Fruit fly (Drosophila melanogaster) whole organism, embryonic: Measurements from ENCODE around the gene Vha36-3.

Experiments
- Atf-2 ChIP-seq: fragments of 200-800 bp; sonication (Bioruptor generic); optimal IDR thresholded peaks from 2 replicates; lab custom pipeline; 2016; ENCODE audit warnings: missing biosample characterization, missing genetic modification characterization
- CG12104 ChIP-seq: fragments of 200-800 bp; sonication (Bioruptor generic); optimal IDR thresholded peaks from 3 replicates; lab custom pipeline; 2016; ENCODE audit warnings: missing biosample characterization, missing genetic modification characterization
- CG13424 ChIP-seq: fragments of 200-800 bp; sonication (Bioruptor generic); optimal IDR thresholded peaks from 2 replicates; lab custom pipeline; 2019; ENCODE audit warnings: missing biosample characterization, mild to moderate bottlenecking, missing genetic modification characterization, moderate library complexity
- CG14441 ChIP-seq: fragments of 200-800 bp; sonication (Bioruptor generic); IDR thresholded peaks from 2 replicates; pipeline ENCODE4 v1.3.6; 2022; ENCODE audit warnings: missing biosample characterization, missing genetic modification characterization
- CG15269 ChIP-seq: fragments of 200-800 bp; sonication (Bioruptor generic); optimal IDR thresholded peaks from 2 replicates; lab custom pipeline; 2018; ENCODE audit warnings: missing biosample characterization, mild to moderate bottlenecking, missing genetic modification characterization, moderate library complexity
- CG17361 ChIP-seq: fragments of 200-800 bp; sonication (Bioruptor generic); IDR thresholded peaks from 3 replicates; pipeline ENCODE4 v1.3.6; 2022; ENCODE audit warnings: missing biosample characterization, missing genetic modification characterization
- CG2120 ChIP-seq: fragments of 200-800 bp; sonication (Bioruptor generic); optimal IDR thresholded peaks from 3 replicates; lab custom pipeline; 2016; ENCODE audit warnings: missing biosample characterization, missing genetic modification characterization
- CG4424 ChIP-seq: fragments of 200-800 bp; sonication (Bioruptor generic); optimal IDR thresholded peaks from 3 replicates; lab custom pipeline; 2016; ENCODE audit warnings: missing biosample characterization, missing genetic modification characterization
- CG4730 ChIP-seq: fragments of 200-800 bp; sonication (Bioruptor generic); IDR thresholded peaks from 2 replicates; pipeline ENCODE4 v1.3.6; 2022; ENCODE audit warnings: missing biosample characterization, missing genetic modification characterization
- CG6683 ChIP-seq: fragments of 200-800 bp; sonication (Bioruptor generic); optimal IDR thresholded peaks from 2 replicates; lab custom pipeline; 2017; ENCODE audit warnings: missing biosample characterization, mild to moderate bottlenecking, missing genetic modification characterization, missing genetic modification reagents
- CG6689 ChIP-seq: fragments of 200-800 bp; sonication (Bioruptor generic); IDR thresholded peaks from 2 replicates; pipeline ENCODE4 v1.3.6; 2022; ENCODE audit warnings: missing biosample characterization, missing genetic modification characterization
- CG6854 ChIP-seq: fragments of 200-800 bp; sonication (Bioruptor generic); optimal IDR thresholded peaks from 3 replicates; lab custom pipeline; 2017; ENCODE audit warnings: missing biosample characterization, mild to moderate bottlenecking, missing genetic modification characterization
- CG9797 ChIP-seq: fragments of 200-800 bp; sonication (Bioruptor generic); optimal IDR thresholded peaks from 3 replicates; lab custom pipeline; 2018; ENCODE audit warnings: missing biosample characterization, mild to moderate bottlenecking, missing genetic modification characterization
- CG9817 ChIP-seq: fragments of 200-800 bp; sonication (Bioruptor generic); optimal IDR thresholded peaks from 2 replicates; lab custom pipeline; 2018; ENCODE audit warnings: missing biosample characterization, mild to moderate bottlenecking, missing genetic modification characterization, moderate library complexity
- Elba2 ChIP-seq: fragments of 200-800 bp; sonication (Bioruptor generic); optimal IDR thresholded peaks from 3 replicates; lab custom pipeline; 2016; ENCODE audit warnings: missing biosample characterization, missing genetic modification characterization
- Fer3 ChIP-seq: fragments of 200-800 bp; sonication (Bioruptor generic); optimal IDR thresholded peaks from 2 replicates; lab custom pipeline; 2018; ENCODE audit warnings: missing biosample characterization, mild to moderate bottlenecking, missing genetic modification characterization, moderate library complexity
- HHEX ChIP-seq: fragments of 200-800 bp; sonication (Bioruptor generic); optimal IDR thresholded peaks from 3 replicates; lab custom pipeline; 2017; ENCODE audit warnings: missing biosample characterization, mild to moderate bottlenecking, missing genetic modification characterization, missing genetic modification reagents
- Hr3 ChIP-seq: fragments of 200-800 bp; sonication (Bioruptor generic); optimal IDR thresholded peaks from 3 replicates; lab custom pipeline; 2016; ENCODE audit warnings: missing biosample characterization, missing genetic modification characterization
- Hr51 ChIP-seq, 2 experiments: fragments of 200-800 bp; sonication (Bioruptor generic); optimal IDR thresholded peaks; 2 replicates in 1 of 2; 3 replicates in 1 of 2; lab custom pipeline; 2016 to 2018; ENCODE audit warnings: missing biosample characterization in 2 of 2, missing genetic modification characterization in 2 of 2, mild to moderate bottlenecking in 1 of 2, moderate library complexity in 1 of 2
- NFAT ChIP-seq: fragments of 200-800 bp; sonication (Bioruptor generic); IDR thresholded peaks from 2 replicates; pipeline ENCODE4 v1.3.6; 2022; ENCODE audit warnings: missing biosample characterization, missing genetic modification characterization
- NfI ChIP-seq: fragments of 200-800 bp; sonication (Bioruptor generic); optimal IDR thresholded peaks from 3 replicates; lab custom pipeline; 2018; ENCODE audit warnings: missing biosample characterization, mild to moderate bottlenecking, missing genetic modification characterization, moderate library complexity
- PHDP ChIP-seq: fragments of 200-800 bp; sonication (Bioruptor generic); optimal IDR thresholded peaks from 3 replicates; lab custom pipeline; 2018; ENCODE audit warnings: missing biosample characterization, mild to moderate bottlenecking, missing genetic modification characterization, moderate library complexity
- Sox100B ChIP-seq: fragments of 200-800 bp; sonication (Bioruptor generic); optimal IDR thresholded peaks from 3 replicates; lab custom pipeline; 2018; ENCODE audit warnings: missing biosample characterization, mild to moderate bottlenecking, missing genetic modification characterization
- Vsx1 ChIP-seq: fragments of 200-800 bp; sonication (Bioruptor generic); optimal IDR thresholded peaks from 2 replicates; lab custom pipeline; 2017; ENCODE audit warnings: missing biosample characterization, mild to moderate bottlenecking, missing genetic modification characterization, missing genetic modification reagents
- chif ChIP-seq, 2 experiments: fragments of 200-800 bp; sonication (Bioruptor generic); optimal IDR thresholded peaks; 3 replicates each; lab custom pipeline; 2016; ENCODE audit warnings: missing biosample characterization in 2 of 2, missing genetic modification characterization in 2 of 2
- chinmo ChIP-seq: fragments of 200-800 bp; sonication (Bioruptor generic); IDR thresholded peaks from 4 replicates; pipeline ENCODE4 v1.3.6; 2022; ENCODE audit warnings: missing biosample characterization, missing genetic modification characterization; ENCODE audit not compliant: partially characterized antibody
- eve ChIP-seq, 2 experiments: fragments of >200 bp; optimal IDR thresholded peaks; 2 replicates each; lab custom pipeline; 2017; ENCODE audit warnings: missing biosample characterization in 2 of 2, missing genetic modification characterization in 2 of 2
- fu2 ChIP-seq: fragments of 200-800 bp; sonication (Bioruptor generic); optimal IDR thresholded peaks from 2 replicates; lab custom pipeline; 2016; ENCODE audit warnings: missing biosample characterization, missing genetic modification characterization
- grau ChIP-seq: fragments of 200-800 bp; optimal IDR thresholded peaks from 3 replicates; lab custom pipeline; 2019; ENCODE audit warnings: missing biosample characterization, mild to moderate bottlenecking, missing genetic modification characterization, moderate library complexity
- gt ChIP-seq: fragments of 200-800 bp; sonication (Bioruptor generic); IDR thresholded peaks from 2 replicates; pipeline ENCODE4 v1.3.6; 2022; ENCODE audit warnings: missing biosample characterization, missing genetic modification characterization
- ind ChIP-seq: fragments of 200-800 bp; sonication (Bioruptor generic); optimal IDR thresholded peaks from 3 replicates; lab custom pipeline; 2016; ENCODE audit warnings: missing biosample characterization, missing genetic modification characterization
- jing ChIP-seq: fragments of 200-800 bp; sonication (Bioruptor generic); optimal IDR thresholded peaks from 2 replicates; lab custom pipeline; 2018; ENCODE audit warnings: missing biosample characterization, mild to moderate bottlenecking, missing genetic modification characterization
- lab ChIP-seq: fragments of 200-800 bp; sonication (Bioruptor generic); optimal IDR thresholded peaks from 3 replicates; lab custom pipeline; 2017; ENCODE audit warnings: missing biosample characterization, missing genetic modification characterization, mild to moderate bottlenecking, moderate library complexity, missing genetic modification reagents
- lilli ChIP-seq: fragments of 200-800 bp; sonication (Bioruptor generic); optimal IDR thresholded peaks from 3 replicates; lab custom pipeline; 2016; ENCODE audit warnings: missing biosample characterization, missing genetic modification characterization
- nom ChIP-seq: fragments of 200-800 bp; sonication (Bioruptor generic); optimal IDR thresholded peaks from 2 replicates; lab custom pipeline; 2017; ENCODE audit warnings: missing biosample characterization, missing genetic modification characterization, mild to moderate bottlenecking, moderate library complexity, missing genetic modification reagents
- org-1 ChIP-seq: fragments of 200-800 bp; sonication (Bioruptor generic); optimal IDR thresholded peaks from 2 replicates; lab custom pipeline; 2017; ENCODE audit warnings: missing biosample characterization, missing genetic modification characterization
- prd ChIP-seq, 3 experiments: fragments of >200 bp in 2 of 3; fragments of 200-800 bp in 1 of 3; sonication (Bioruptor generic) in 1 of 3; optimal IDR thresholded peaks in 2 of 3; IDR thresholded peaks in 1 of 3; 2 replicates in 2 of 3; 3 replicates in 1 of 3; pipeline versions ENCODE4 v1.3.6 to Lab custom; 2017 to 2022; ENCODE audit warnings: missing biosample characterization in 1 of 3, missing genetic modification characterization in 1 of 3
- psq ChIP-seq: fragments of 200-800 bp; sonication (Bioruptor generic); optimal IDR thresholded peaks from 2 replicates; lab custom pipeline; 2017; ENCODE audit warnings: missing biosample characterization, missing genetic modification characterization
- repo ChIP-seq: fragments of 200-800 bp; sonication (Bioruptor generic); optimal IDR thresholded peaks from 2 replicates; lab custom pipeline; 2016; ENCODE audit warnings: missing biosample characterization, missing genetic modification characterization
- seq ChIP-seq: fragments of 200-800 bp; sonication (Bioruptor generic); IDR thresholded peaks from 2 replicates; pipeline ENCODE4 v1.3.6; 2022; ENCODE audit warnings: missing biosample characterization, missing genetic modification characterization
- sug ChIP-seq: fragments of 200-800 bp; optimal IDR thresholded peaks from 2 replicates; lab custom pipeline; 2019; ENCODE audit warnings: missing biosample characterization, mild to moderate bottlenecking, missing genetic modification characterization, moderate library complexity
- tna ChIP-seq: fragments of 200-800 bp; sonication (Bioruptor generic); IDR thresholded peaks from 2 replicates; pipeline ENCODE4 v1.3.6; 2022; ENCODE audit warnings: missing biosample characterization, missing genetic modification characterization; ENCODE audit not compliant: partially characterized antibody
- zen ChIP-seq: fragments of 200-800 bp; sonication (Bioruptor generic); optimal IDR thresholded peaks from 3 replicates; lab custom pipeline; 2018; ENCODE audit warnings: missing biosample characterization, mild to moderate bottlenecking, missing genetic modification characterization, moderate library complexity

Gene Vha36-3

dm6 chrX:2593094-2593752, 12.9 kb upstream of the Vha36-3 start:
- TF ChIP-seq chif (GFP tag; optimal IDR thresholded peaks at IDR 0.05; lab: Kevin White, UChicago), result no peak
- TF ChIP-seq chinmo (GFP tag; lab: Robert Waterston, UW), result 0 out of 4 replicates have a peak, but pooled peaks have one; percentile 23
- TF ChIP-seq, all 482 proteins: peak for 1

DNA sequence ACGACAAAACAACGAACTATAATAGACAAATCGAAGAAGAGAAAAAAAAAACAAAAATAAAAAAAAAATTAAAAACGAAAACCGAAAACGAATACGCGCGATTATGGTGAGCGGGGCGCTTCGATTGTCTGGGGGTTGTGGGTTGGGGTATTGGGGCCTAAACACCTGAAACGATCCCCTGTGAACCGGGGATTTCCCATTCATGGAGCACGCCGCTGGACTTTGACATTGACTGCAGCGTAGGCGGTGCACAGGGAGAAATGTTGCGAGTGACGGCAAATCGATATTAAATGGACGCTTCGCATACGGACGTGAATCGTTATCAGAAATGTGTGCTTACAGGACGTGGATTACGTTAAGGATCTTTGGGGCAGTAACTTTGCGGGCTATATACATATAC, 11.9 kb upstream of the Vha36-3 start:
- TF ChIP-seq nom (GFP tag; lab: Kevin White, UChicago), result peak; percentile 66
- no peak for TF ChIP-seq jing (GFP tag; lab: Kevin White, UChicago)

dm6 chrX:2591315-2591999, 11.1 kb upstream of the Vha36-3 start:
- TF ChIP-seq CG14441 (GFP tag; lab: Robert Waterston, UW) (0 out of 2 replicates have a peak, but pooled peaks have one; percentile 24), sug (peak; percentile 75), repo (GFP tag; lab: Kevin White, UChicago) (no peak), HHEX (GFP tag; lab: Kevin White, UChicago) (peak; percentile 45), lab (GFP tag; lab: Kevin White, UChicago) (peak; percentile 68), fu2 (GFP tag; lab: Kevin White, UChicago) (peak; percentile 3), Atf-2 (no peak), CG4730 (GFP tag; lab: Robert Waterston, UW) (0 out of 2 replicates have a peak, but pooled peaks have one; percentile 6), grau (tag; lab: Kevin White, UChicago) (peak; percentile 59), CG15269 (peak; percentile 63), NfI (GFP tag; lab: Kevin White, UChicago) (peak; percentile 35), ind (peak; percentile 22), CG9817 (peak; percentile 28), zen (tag; lab: Kevin White, UChicago) (no peak), psq (GFP tag; lab: Kevin White, UChicago) (no peak), Fer3 (tag; lab: Kevin White, UChicago) (peak; percentile 8), CG9797 (GFP tag; lab: Kevin White, UChicago) (no peak), prd (optimal IDR thresholded peaks at IDR 0.05; lab: Kevin White, UChicago) (no peak), prd (GFP tag; IDR thresholded peaks at IDR 0.05; lab: Robert Waterston, UW) (peak; percentile 33; the same call in 1 of the 3 replicates), tna (no peak), NFAT (GFP tag; lab: Robert Waterston, UW) (no peak), Sox100B (GFP tag; lab: Kevin White, UChicago) (peak; percentile 24), CG17361 (GFP tag; lab: Robert Waterston, UW) (peak; percentile 54; the same call in 2 of the 3 replicates), CG2120 (GFP tag; lab: Kevin White, UChicago) (peak; percentile 63), Vsx1 (GFP tag; lab: Kevin White, UChicago) (peak; percentile 7), seq (GFP tag; lab: Robert Waterston, UW) (peak; percentile 15; the same call in 1 of the 2 replicates), CG13424 (tag; lab: Kevin White, UChicago) (peak; percentile 34), Hr3 (GFP tag; lab: Kevin White, UChicago) (no peak), gt (GFP tag; lab: Robert Waterston, UW) (no peak), lilli (GFP tag; lab: Kevin White, UChicago) (peak; percentile 30), CG6854 (GFP tag; lab: Kevin White, UChicago) (peak; percentile 30), org-1 (GFP tag; lab: Kevin White, UChicago) (peak; percentile 41), CG6689 (0 out of 2 replicates have a peak, but pooled peaks have one; percentile 13), CG4424 (GFP tag; lab: Kevin White, UChicago) (no peak), CG6683 (GFP tag; lab: Kevin White, UChicago) (peak; percentile 5), CG12104 (GFP tag; lab: Kevin White, UChicago) (peak; percentile 18), PHDP (peak; percentile 24), eve (GFP tag; optimal IDR thresholded peaks at IDR 0.05; lab: Kevin White, UChicago) (no peak), Elba2 (no peak), Hr51 (GFP tag; optimal IDR thresholded peaks at IDR 0.05; lab: Kevin White, UChicago) (peak in 1 of 2 experiments; percentile 48)
